Fruit fly (Drosophila melanogaster) whole organism, prepupa: ENCODE results near the gene Cdep.

Source experiments
- Blimp-1 ChIP-seq: fragments of 200-800 bp; sonication (Bioruptor generic); optimal IDR thresholded peaks from 3 replicates; lab custom pipeline; 2017; ENCODE audit warnings: missing biosample characterization, missing genetic modification characterization, mild to moderate bottlenecking, moderate library complexity, missing genetic modification reagents
- CG10631 ChIP-seq: fragments of 200-800 bp; sonication (Bioruptor generic); optimal IDR thresholded peaks from 2 replicates; lab custom pipeline; 2016; ENCODE audit warnings: missing biosample characterization, missing genetic modification characterization
- CG10669 ChIP-seq: fragments of 200-800 bp; sonication (Bioruptor generic); optimal IDR thresholded peaks from 3 replicates; lab custom pipeline; 2018; ENCODE audit warnings: missing biosample characterization, mild to moderate bottlenecking, missing genetic modification characterization, moderate library complexity
- CG11762 ChIP-seq: fragments of 200-800 bp; sonication (Bioruptor generic); optimal IDR thresholded peaks from 3 replicates; lab custom pipeline; 2016; ENCODE audit warnings: missing biosample characterization, missing genetic modification characterization; ENCODE audit not compliant: insufficient read depth
- CG11902 ChIP-seq: fragments of 200-800 bp; sonication (Bioruptor generic); optimal IDR thresholded peaks from 3 replicates; lab custom pipeline; 2016; ENCODE audit warnings: missing biosample characterization, missing genetic modification characterization
- CG15336 ChIP-seq: fragments of 200-800 bp; sonication (Bioruptor generic); IDR thresholded peaks from 2 replicates; pipeline ENCODE4 v1.3.6; 2022; ENCODE audit warnings: missing biosample characterization, missing genetic modification characterization
- CG1621 ChIP-seq: fragments of 200-800 bp; sonication (Bioruptor generic); optimal IDR thresholded peaks from 3 replicates; lab custom pipeline; 2018; ENCODE audit warnings: missing biosample characterization, mild to moderate bottlenecking, missing genetic modification characterization
- CG16779 ChIP-seq: fragments of 200-800 bp; sonication (Bioruptor generic); optimal IDR thresholded peaks from 3 replicates; lab custom pipeline; 2017; ENCODE audit warnings: missing biosample characterization, mild to moderate bottlenecking, missing genetic modification characterization
- CG3032 ChIP-seq: fragments of 200-800 bp; optimal IDR thresholded peaks from 2 replicates; lab custom pipeline; 2019; ENCODE audit warnings: missing biosample characterization, mild to moderate bottlenecking, missing genetic modification characterization, moderate library complexity
- CG32006 ChIP-seq: fragments of 200-800 bp; sonication (Bioruptor generic); optimal IDR thresholded peaks from 3 replicates; lab custom pipeline; 2017; ENCODE audit warnings: missing biosample characterization, mild to moderate bottlenecking, missing genetic modification characterization
- CG34406 ChIP-seq: fragments of 200-800 bp; sonication (Bioruptor generic); optimal IDR thresholded peaks from 3 replicates; lab custom pipeline; 2016; ENCODE audit warnings: missing biosample characterization, missing genetic modification characterization
- CG3919 ChIP-seq: fragments of 200-800 bp; sonication (Bioruptor generic); optimal IDR thresholded peaks from 3 replicates; lab custom pipeline; 2016; ENCODE audit warnings: missing biosample characterization, missing genetic modification characterization
- CG6276 ChIP-seq: fragments of 200-800 bp; sonication (Bioruptor generic); optimal IDR thresholded peaks from 2 replicates; lab custom pipeline; 2017; ENCODE audit warnings: missing biosample characterization, mild to moderate bottlenecking, missing genetic modification characterization
- CG6792 ChIP-seq: fragments of 200-800 bp; sonication (Bioruptor generic); optimal IDR thresholded peaks from 3 replicates; lab custom pipeline; 2016; ENCODE audit warnings: missing biosample characterization, missing genetic modification characterization
- CG6808 ChIP-seq: fragments of 200-800 bp; sonication (Bioruptor generic); optimal IDR thresholded peaks from 3 replicates; lab custom pipeline; 2017; ENCODE audit warnings: missing biosample characterization, missing genetic modification characterization, mild to moderate bottlenecking, moderate library complexity, missing genetic modification reagents
- CG7368 ChIP-seq: fragments of 200-800 bp; sonication (Bioruptor generic); optimal IDR thresholded peaks from 3 replicates; lab custom pipeline; 2016; ENCODE audit warnings: missing biosample characterization, missing genetic modification characterization
- CG8119 ChIP-seq: fragments of 200-800 bp; sonication (Bioruptor generic); IDR thresholded peaks from 3 replicates; pipeline ENCODE4 v1.3.6; 2022; ENCODE audit warnings: missing biosample characterization, missing genetic modification characterization
- CG8319 ChIP-seq: fragments of 200-800 bp; sonication (Bioruptor generic); optimal IDR thresholded peaks from 3 replicates; lab custom pipeline; 2016; ENCODE audit warnings: missing biosample characterization, missing genetic modification characterization
- Eip75B ChIP-seq: fragments of 200-800 bp; sonication (Bioruptor generic); optimal IDR thresholded peaks from 3 replicates; lab custom pipeline; 2016; ENCODE audit warnings: missing biosample characterization, missing genetic modification characterization
- Eip93F ChIP-seq: fragments of 200-800 bp; sonication (Bioruptor generic); optimal IDR thresholded peaks from 2 replicates; lab custom pipeline; 2016; ENCODE audit warnings: missing biosample characterization, mild to moderate bottlenecking, missing genetic modification characterization
- Ets21C ChIP-seq: fragments of 200-800 bp; sonication (Bioruptor generic); optimal IDR thresholded peaks from 3 replicates; lab custom pipeline; 2016; ENCODE audit warnings: missing biosample characterization, missing genetic modification characterization
- Hr38 ChIP-seq: sonication (Bioruptor generic); optimal IDR thresholded peaks from 2 replicates; lab custom pipeline; 2016; ENCODE audit warnings: missing biosample characterization, missing genetic modification characterization
- Hr4 ChIP-seq: fragments of 200-800 bp; sonication (Bioruptor generic); optimal IDR thresholded peaks from 3 replicates; lab custom pipeline; 2016; ENCODE audit warnings: missing biosample characterization, missing genetic modification characterization
- Lpt ChIP-seq: fragments of 200-800 bp; sonication (Bioruptor generic); optimal IDR thresholded peaks from 3 replicates; lab custom pipeline; 2016; ENCODE audit warnings: missing biosample characterization, missing genetic modification characterization
- Met ChIP-seq: fragments of 200-800 bp; sonication (Bioruptor generic); optimal IDR thresholded peaks from 3 replicates; lab custom pipeline; 2016; ENCODE audit warnings: missing biosample characterization, missing genetic modification characterization
- Smox ChIP-seq: fragments of 200-800 bp; sonication (Bioruptor generic); optimal IDR thresholded peaks from 3 replicates; lab custom pipeline; 2016; ENCODE audit warnings: missing biosample characterization, missing genetic modification characterization
- Sox102F ChIP-seq: fragments of 200-800 bp; sonication (Bioruptor generic); optimal IDR thresholded peaks from 2 replicates; lab custom pipeline; 2016; ENCODE audit warnings: missing biosample characterization, mild to moderate bottlenecking, missing genetic modification characterization
- Sox14 ChIP-seq: fragments of 200-800 bp; sonication (Bioruptor generic); optimal IDR thresholded peaks from 3 replicates; lab custom pipeline; 2016; ENCODE audit warnings: missing biosample characterization, missing genetic modification characterization
- Sox15 ChIP-seq: fragments of 200-800 bp; sonication (Bioruptor generic); optimal IDR thresholded peaks from 3 replicates; lab custom pipeline; 2016; ENCODE audit warnings: missing biosample characterization, missing genetic modification characterization
- achi ChIP-seq: fragments of 200-800 bp; sonication (Bioruptor generic); optimal IDR thresholded peaks from 3 replicates; lab custom pipeline; 2016; ENCODE audit warnings: missing biosample characterization, missing genetic modification characterization
- acj6 ChIP-seq: fragments of 200-800 bp; sonication (Bioruptor generic); optimal IDR thresholded peaks from 3 replicates; lab custom pipeline; 2016; ENCODE audit warnings: missing biosample characterization, missing genetic modification characterization
- cyc ChIP-seq: fragments of 200-800 bp; sonication (Bioruptor generic); optimal IDR thresholded peaks from 3 replicates; lab custom pipeline; 2016; ENCODE audit warnings: missing biosample characterization, missing genetic modification characterization
- dac ChIP-seq: fragments of 200-800 bp; sonication (Bioruptor generic); optimal IDR thresholded peaks from 2 replicates; lab custom pipeline; 2017; ENCODE audit warnings: missing biosample characterization, mild to moderate bottlenecking, missing genetic modification characterization
- dsx ChIP-seq: fragments of 200-800 bp; optimal IDR thresholded peaks from 3 replicates; lab custom pipeline; 2019; ENCODE audit warnings: missing biosample characterization, mild to moderate bottlenecking, missing genetic modification characterization, moderate library complexity; ENCODE audit not compliant: poor library complexity, severe bottlenecking
- eg ChIP-seq: fragments of 200-800 bp; sonication (Bioruptor generic); IDR thresholded peaks from 3 replicates; pipeline ENCODE4 v1.3.6; 2022; ENCODE audit warnings: missing biosample characterization, missing genetic modification characterization
- fd85E ChIP-seq: fragments of 200-800 bp; sonication (Bioruptor generic); optimal IDR thresholded peaks from 3 replicates; lab custom pipeline; 2016; ENCODE audit warnings: missing biosample characterization, missing genetic modification characterization
- fkh ChIP-seq: fragments of 200-800 bp; sonication (Bioruptor generic); optimal IDR thresholded peaks from 3 replicates; lab custom pipeline; 2017; ENCODE audit warnings: missing biosample characterization, mild to moderate bottlenecking, missing genetic modification characterization, moderate library complexity
- lz ChIP-seq: fragments of 200-800 bp; sonication (Bioruptor generic); optimal IDR thresholded peaks from 3 replicates; lab custom pipeline; 2016; ENCODE audit warnings: missing biosample characterization, missing genetic modification characterization
- pdm3 ChIP-seq: fragments of 200-800 bp; sonication (Bioruptor generic); optimal IDR thresholded peaks from 3 replicates; lab custom pipeline; 2016; ENCODE audit warnings: missing biosample characterization, missing genetic modification characterization
- ss ChIP-seq, 2 experiments: fragments of 200-800 bp; sonication (Bioruptor generic); optimal IDR thresholded peaks; 2 replicates in 1 of 2; 3 replicates in 1 of 2; lab custom pipeline; 2017 to 2018; ENCODE audit warnings: mild to moderate bottlenecking in 2 of 2, missing biosample characterization in 2 of 2, missing genetic modification characterization in 2 of 2, moderate library complexity in 1 of 2
- svp ChIP-seq: fragments of 200-800 bp; sonication (Bioruptor generic); peaks from one replicate; lab custom pipeline; 2016; ENCODE audit warnings: missing biosample characterization, missing genetic modification characterization
- topi ChIP-seq: fragments of 200-800 bp; sonication (Bioruptor generic); optimal IDR thresholded peaks from 3 replicates; lab custom pipeline; 2016; ENCODE audit warnings: missing biosample characterization, missing genetic modification characterization
- vri ChIP-seq: fragments of 200-800 bp; sonication (Bioruptor generic); optimal IDR thresholded peaks from 3 replicates; lab custom pipeline; 2016; ENCODE audit warnings: missing biosample characterization, mild to moderate bottlenecking, missing genetic modification characterization

The Cdep gene

DNA sequence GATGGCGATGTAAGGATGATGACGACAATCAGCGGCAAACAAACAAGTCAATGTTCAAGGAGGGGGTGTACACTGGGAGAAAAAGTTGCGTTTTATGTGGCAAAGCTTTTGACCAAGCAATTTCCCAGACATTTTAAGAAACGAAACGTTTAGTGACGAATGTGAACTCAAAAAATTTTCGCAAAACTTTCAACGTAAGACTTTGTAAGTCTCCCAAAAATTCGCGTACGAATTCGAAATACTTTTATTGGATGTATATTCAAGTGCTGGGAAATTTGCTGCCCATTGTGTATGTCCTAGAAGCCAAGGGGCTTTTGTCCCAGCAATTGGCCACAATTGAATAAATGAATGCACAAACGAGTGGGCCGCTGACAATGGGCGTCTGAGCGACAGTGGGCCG is 13.4 kb upstream of the Cdep start (continued):
- TF ChIP-seq ss (GFP tag; optimal IDR thresholded peaks at IDR 0.05; lab: Kevin White, UChicago) (no peak), Eip75B (GFP tag; lab: Kevin White, UChicago) (no peak), Ets21C (GFP tag; lab: Kevin White, UChicago) (no peak), pdm3 (GFP tag; lab: Kevin White, UChicago) (no peak), CG8119 (0 out of 3 replicates have a peak, but pooled peaks have one; percentile 15), Lpt (GFP tag; lab: Kevin White, UChicago) (no peak), Eip93F (GFP tag; lab: Kevin White, UChicago) (no peak), fd85E (GFP tag; lab: Kevin White, UChicago) (no peak), CG15336 (GFP tag; lab: Robert Waterston, UW) (no peak), CG16779 (tag; lab: Kevin White, UChicago) (no peak), eg (no peak), cyc (GFP tag; lab: Kevin White, UChicago) (no peak), Sox102F (no peak), Met (peak; percentile 6), Sox14 (no peak), svp (peak; percentile 52), Hr4 (GFP tag; lab: Kevin White, UChicago) (no peak), CG6792 (GFP tag; lab: Kevin White, UChicago) (no peak), CG11902 (GFP tag; lab: Kevin White, UChicago) (no peak)

DNA sequence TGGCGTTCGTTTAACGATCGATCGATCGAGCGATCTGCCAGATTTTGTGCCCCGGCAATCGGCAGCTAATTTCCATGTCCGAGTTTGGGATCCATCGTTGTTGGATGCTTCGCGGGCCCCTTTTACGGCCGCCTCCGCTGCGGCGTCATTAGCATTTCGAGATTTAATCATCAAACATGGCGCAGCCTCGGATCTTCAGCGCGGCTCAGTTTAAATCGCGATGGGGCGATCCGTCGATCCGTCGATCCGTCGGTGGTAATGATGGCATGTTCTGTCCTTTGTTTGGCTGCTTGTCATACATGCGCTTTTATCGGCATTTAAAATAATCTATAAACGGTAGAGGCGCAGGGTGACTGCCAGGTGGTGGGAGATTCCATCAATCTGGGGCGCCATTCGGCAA is 9.9 kb upstream of the Cdep start:
- no peak for TF ChIP-seq Ets21C (GFP tag; lab: Kevin White, UChicago)
- no peak for TF ChIP-seq cyc (GFP tag; lab: Kevin White, UChicago)
- no peak for TF ChIP-seq Hr4 (GFP tag; lab: Kevin White, UChicago)
- no peak for TF ChIP-seq vri (GFP tag; lab: Kevin White, UChicago)
- no peak for TF ChIP-seq Sox15 (GFP tag; lab: Kevin White, UChicago)
- TF ChIP-seq CG11902 (GFP tag; lab: Kevin White, UChicago), result no peak

DNA sequence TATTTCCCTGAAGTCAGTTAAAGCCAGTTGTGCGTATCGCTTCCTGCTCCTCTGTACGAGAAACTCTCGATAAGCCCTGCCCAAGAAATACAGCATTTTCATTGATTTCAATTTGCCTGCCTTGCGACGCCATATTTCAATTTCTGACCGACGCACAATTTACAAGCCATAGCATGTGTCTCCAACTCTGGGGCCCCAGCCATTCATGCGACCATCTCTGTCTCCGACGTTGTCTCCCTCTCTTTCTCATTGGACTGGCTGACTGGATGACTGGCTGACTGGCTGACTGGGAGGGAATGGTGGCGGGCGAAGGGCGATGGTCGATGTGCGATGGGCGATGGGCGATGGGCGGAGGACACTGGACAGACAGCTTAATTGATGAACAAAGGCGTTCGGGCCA is 9.2 kb upstream of the Cdep start:
- TF ChIP-seq acj6 (GFP tag; lab: Kevin White, UChicago) (no peak), dsx (no peak), CG34406 (GFP tag; lab: Kevin White, UChicago) (no peak), CG15336 (GFP tag; lab: Robert Waterston, UW) (no peak), Sox14 (no peak), CG6808 (no peak), eg (no peak), Hr38 (GFP tag; lab: Kevin White, UChicago) (no peak), CG1621 (tag; lab: Kevin White, UChicago) (no peak), vri (GFP tag; lab: Kevin White, UChicago) (no peak), CG16779 (tag; lab: Kevin White, UChicago) (no peak), Sox102F (no peak), svp (no peak)

DNA sequence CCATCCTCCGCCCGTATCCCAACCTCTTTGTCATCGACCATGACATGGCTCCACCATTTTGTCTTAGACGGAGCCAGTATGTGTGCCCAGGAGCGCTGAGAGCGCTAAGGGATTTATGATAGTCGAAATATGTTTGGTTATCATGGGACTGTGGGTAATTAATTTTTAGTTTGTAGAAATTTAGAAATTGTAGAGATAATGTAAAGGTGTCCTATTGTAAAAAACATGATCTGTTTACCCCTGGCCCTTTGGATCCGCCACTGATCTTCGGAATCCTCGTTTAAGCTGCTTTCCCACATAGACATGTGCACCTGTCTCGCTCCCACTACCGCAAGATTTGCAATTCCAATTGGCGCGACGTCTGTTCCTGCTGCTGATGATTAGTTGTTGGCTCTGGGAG is 8.6 kb upstream of the Cdep start:
- peak; percentile 15 for TF ChIP-seq CG32006 (GFP tag; lab: Kevin White, UChicago)
- peak; percentile 39 for TF ChIP-seq CG10631 (GFP tag; lab: Kevin White, UChicago)
- no peak for TF ChIP-seq CG8319 (GFP tag; lab: Kevin White, UChicago)
- TF ChIP-seq CG6276 (GFP tag; lab: Kevin White, UChicago), result no peak
- no peak for TF ChIP-seq Sox15 (GFP tag; lab: Kevin White, UChicago)
- TF ChIP-seq CG7368 (GFP tag; lab: Kevin White, UChicago), result no peak
- TF ChIP-seq fkh, result no peak
- no peak for TF ChIP-seq Hr38 (GFP tag; lab: Kevin White, UChicago)
- no peak for TF ChIP-seq svp
- TF ChIP-seq Hr4 (GFP tag; lab: Kevin White, UChicago), result no peak
- TF ChIP-seq CG11762 (GFP tag; lab: Kevin White, UChicago), result no peak
- no peak for TF ChIP-seq CG34406 (GFP tag; lab: Kevin White, UChicago)
- no peak for TF ChIP-seq Smox (GFP tag; lab: Kevin White, UChicago)
- peak; percentile 10 for TF ChIP-seq Eip75B (GFP tag; lab: Kevin White, UChicago)
- TF ChIP-seq topi (GFP tag; lab: Kevin White, UChicago), result no peak
- TF ChIP-seq Sox102F, result no peak
- TF ChIP-seq CG3919, result peak; percentile 35
- no peak for TF ChIP-seq dac (GFP tag; lab: Kevin White, UChicago)
- no peak for TF ChIP-seq dsx
- TF ChIP-seq Ets21C (GFP tag; lab: Kevin White, UChicago), result no peak
- no peak for TF ChIP-seq Met
- peak; percentile 15 for TF ChIP-seq CG10669 (GFP tag; lab: Kevin White, UChicago)
- TF ChIP-seq CG16779 (tag; lab: Kevin White, UChicago), result no peak
- peak; percentile 11 for TF ChIP-seq lz (GFP tag; lab: Kevin White, UChicago)
- no peak for TF ChIP-seq cyc (GFP tag; lab: Kevin White, UChicago)
- TF ChIP-seq CG3032 (tag; lab: Kevin White, UChicago), result peak; percentile 42
- TF ChIP-seq fd85E (GFP tag; lab: Kevin White, UChicago), result no peak
- no peak for TF ChIP-seq achi
- no peak for TF ChIP-seq Eip93F (GFP tag; lab: Kevin White, UChicago)
- TF ChIP-seq CG6792 (GFP tag; lab: Kevin White, UChicago), result no peak
- no peak for TF ChIP-seq Blimp-1 (GFP tag; lab: Kevin White, UChicago)
